Worm (Caenorhabditis elegans) whole organism, late embryonic: ENCODE results near the gene timp-1.

Experiments used
- C08G9.2 ChIP-seq: sonication (generic microtip); optimal IDR thresholded peaks from 2 replicates; lab custom pipeline; 2016; ENCODE audit warnings: mild to moderate bottlenecking, missing genetic modification characterization, moderate library complexity, missing compliant biosample characterization
- F13H6.1 ChIP-seq: sonication (generic microtip); optimal IDR thresholded peaks from 2 replicates; lab custom pipeline; 2016; ENCODE audit warnings: missing genetic modification characterization, missing compliant biosample characterization
- K02D7.2 ChIP-seq: sonication (generic microtip); optimal IDR thresholded peaks from 2 replicates; lab custom pipeline; 2017; ENCODE audit warnings: mild to moderate bottlenecking, missing genetic modification characterization, missing compliant biosample characterization
- K09A11.1 ChIP-seq: sonication (generic microtip); optimal IDR thresholded peaks from 2 replicates; lab custom pipeline; 2017; ENCODE audit warnings: antibody characterized with exemption, mild to moderate bottlenecking, missing genetic modification characterization, missing compliant biosample characterization; ENCODE audit not compliant: insufficient read depth
- ahr-1 ChIP-seq: sonication (generic microtip); optimal IDR thresholded peaks from 2 replicates; lab custom pipeline; 2016; ENCODE audit warnings: missing genetic modification characterization, missing compliant biosample characterization
- ama-1 ChIP-seq: fragments of 150-350 bp; optimal IDR thresholded peaks from 2 replicates; lab custom pipeline; 2014
- ceh-18 ChIP-seq: sonication (generic microtip); optimal IDR thresholded peaks from 2 replicates; lab custom pipeline; 2016; ENCODE audit warnings: missing genetic modification characterization, missing compliant biosample characterization
- ceh-45 ChIP-seq: fragments of 200-800 bp; sonication (Bioruptor generic); IDR thresholded peaks from 2 replicates; pipeline ENCODE4 v1.3.6; 2022; ENCODE audit warnings: missing genetic modification reagents, missing genetic modification characterization, missing compliant biosample characterization
- che-1 ChIP-seq: sonication (generic microtip); optimal IDR thresholded peaks from 2 replicates; lab custom pipeline; 2016; ENCODE audit warnings: mild to moderate bottlenecking, missing genetic modification characterization, missing compliant biosample characterization
- dmd-4 ChIP-seq: sonication (generic microtip); optimal IDR thresholded peaks from 2 replicates; lab custom pipeline; 2016; ENCODE audit warnings: borderline replicate concordance, missing genetic modification characterization, missing compliant biosample characterization
- dve-1 ChIP-seq: sonication (generic microtip); optimal IDR thresholded peaks from 2 replicates; lab custom pipeline; 2017; ENCODE audit warnings: antibody characterized with exemption, mild to moderate bottlenecking, missing genetic modification characterization, missing compliant biosample characterization
- elt-2 ChIP-seq: sonication (generic microtip); optimal IDR thresholded peaks from 2 replicates; lab custom pipeline; 2016; ENCODE audit warnings: missing genetic modification reagents, missing genetic modification characterization, missing compliant biosample characterization
- elt-4 ChIP-seq: sonication (generic microtip); optimal IDR thresholded peaks from 2 replicates; lab custom pipeline; 2016; ENCODE audit warnings: missing genetic modification characterization, missing compliant biosample characterization
- ets-4 ChIP-seq: sonication (generic microtip); optimal IDR thresholded peaks from 2 replicates; lab custom pipeline; 2016; ENCODE audit warnings: missing genetic modification characterization, missing compliant biosample characterization
- eyg-1 ChIP-seq: sonication (generic microtip); optimal IDR thresholded peaks from 2 replicates; lab custom pipeline; 2016; ENCODE audit warnings: missing genotype, missing genetic modification characterization, missing compliant biosample characterization
- fax-1 ChIP-seq: sonication (generic microtip); optimal IDR thresholded peaks from 2 replicates; lab custom pipeline; 2016; ENCODE audit warnings: missing genotype, missing genetic modification characterization, missing compliant biosample characterization
- fkh-6 ChIP-seq: sonication (generic microtip); optimal IDR thresholded peaks from 2 replicates; lab custom pipeline; 2016; ENCODE audit warnings: missing genetic modification characterization, missing compliant biosample characterization
- hlh-13 ChIP-seq: fragments of 200-800 bp; sonication (Bioruptor generic); optimal IDR thresholded peaks from 2 replicates; lab custom pipeline; 2018; ENCODE audit warnings: mild to moderate bottlenecking, missing genetic modification characterization, missing compliant biosample characterization
- hlh-15 ChIP-seq: sonication (generic microtip); optimal IDR thresholded peaks from 2 replicates; lab custom pipeline; 2016; ENCODE audit warnings: missing genetic modification characterization, missing compliant biosample characterization
- hlh-6 ChIP-seq: sonication (generic microtip); optimal IDR thresholded peaks from 2 replicates; lab custom pipeline; 2016; ENCODE audit warnings: missing genotype, missing genetic modification characterization, missing compliant biosample characterization
- hlh-8 ChIP-seq: sonication (generic microtip); optimal IDR thresholded peaks from 2 replicates; lab custom pipeline; 2016; ENCODE audit warnings: missing genotype, missing genetic modification characterization, missing compliant biosample characterization
- lim-6 ChIP-seq: sonication (generic microtip); optimal IDR thresholded peaks from 2 replicates; lab custom pipeline; 2016; ENCODE audit warnings: missing genetic modification characterization, missing compliant biosample characterization
- nfya-1 ChIP-seq: sonication (generic microtip); optimal IDR thresholded peaks from 2 replicates; lab custom pipeline; 2017; ENCODE audit warnings: missing genetic modification characterization, mild to moderate bottlenecking, missing compliant biosample characterization, antibody characterized with exemption, moderate library complexity
- nhr-11 ChIP-seq: fragments of 150-350 bp; optimal IDR thresholded peaks from 2 replicates; lab custom pipeline; 2014; ENCODE audit warnings: missing biosample characterization, missing genetic modification characterization
- odd-2 ChIP-seq: sonication (generic microtip); optimal IDR thresholded peaks from 2 replicates; lab custom pipeline; 2017; ENCODE audit warnings: antibody characterized with exemption, mild to moderate bottlenecking, missing genetic modification characterization, missing compliant biosample characterization
- pag-3 ChIP-seq: sonication (generic microtip); optimal IDR thresholded peaks from 2 replicates; lab custom pipeline; 2016; ENCODE audit warnings: missing compliant biosample characterization, missing genetic modification characterization, borderline replicate concordance
- pat-9 ChIP-seq: fragments of 200-800 bp; sonication (Bioruptor generic); optimal IDR thresholded peaks from 2 replicates; lab custom pipeline; 2018; ENCODE audit warnings: mild to moderate bottlenecking, missing genetic modification characterization, moderate library complexity, missing compliant biosample characterization
- pha-2 ChIP-seq: sonication (generic microtip); optimal IDR thresholded peaks from 2 replicates; lab custom pipeline; 2017; ENCODE audit warnings: mild to moderate bottlenecking, missing genetic modification characterization, missing compliant biosample characterization
- pha-4 ChIP-seq: fragments of 150-350 bp; optimal IDR thresholded peaks from 2 replicates; lab custom pipeline; 2018; ENCODE audit warnings: missing biosample characterization, missing genetic modification reagents, missing genetic modification characterization
- pqm-1 ChIP-seq: sonication (generic microtip); optimal IDR thresholded peaks from 2 replicates; lab custom pipeline; 2016; ENCODE audit warnings: missing genetic modification characterization, missing compliant biosample characterization
- ref-2 ChIP-seq: sonication (generic microtip); optimal IDR thresholded peaks from 2 replicates; lab custom pipeline; 2016; ENCODE audit warnings: missing genetic modification characterization, missing compliant biosample characterization
- sox-4 ChIP-seq: sonication (generic microtip); optimal IDR thresholded peaks from 2 replicates; lab custom pipeline; 2017; ENCODE audit warnings: mild to moderate bottlenecking, missing genetic modification characterization, inconsistent platforms, missing compliant biosample characterization
- tbx-2 ChIP-seq: sonication (generic microtip); optimal IDR thresholded peaks from 2 replicates; lab custom pipeline; 2016; ENCODE audit warnings: missing genetic modification characterization, missing compliant biosample characterization
- unc-3 ChIP-seq, 2 experiments: fragments of 200-800 bp in 1 of 2; sonication (Bioruptor generic) in 1 of 2; sonication (generic microtip) in 1 of 2; conservative IDR thresholded peaks in 1 of 2; optimal IDR thresholded peaks in 1 of 2; 2 replicates each; pipeline versions ENCODE4 v1.3.6 to Lab custom; 2016 to 2022; ENCODE audit warnings: missing compliant biosample characterization in 2 of 2, missing genetic modification characterization in 2 of 2, missing genetic modification reagents in 1 of 2
- unc-55 ChIP-seq: sonication (generic microtip); optimal IDR thresholded peaks from 2 replicates; lab custom pipeline; 2017; ENCODE audit warnings: missing biosample characterization, missing genetic modification reagents, missing genetic modification characterization

The timp-1 gene

ce11 chrV:8211993-8212392 lies 5.0 kb downstream of the timp-1 start:
- TF ChIP-seq dve-1 (tag; lab: Kevin White, UChicago) (no peak), C08G9.2 (tag; lab: Kevin White, UChicago) (no peak), ama-1 (no peak), pag-3 (tag; lab: Kevin White, UChicago) (no peak), pha-4 (tag; lab: Kevin White, UChicago) (no peak), nfya-1 (tag; lab: Kevin White, UChicago) (no peak), odd-2 (tag; lab: Kevin White, UChicago) (no peak), fax-1 (tag; lab: Kevin White, UChicago) (no peak), ceh-18 (tag; lab: Kevin White, UChicago) (no peak), ref-2 (no peak), unc-3 (GFP tag; conservative IDR thresholded peaks at IDR 0.05; lab: Robert Waterston, UW) (no peak), unc-3 (tag; optimal IDR thresholded peaks at IDR 0.05; lab: Kevin White, UChicago) (no peak), F13H6.1 (no peak), fkh-6 (no peak), K02D7.2 (tag; lab: Kevin White, UChicago) (no peak), ceh-45 (GFP tag; lab: Robert Waterston, UW) (no peak), tbx-2 (no peak), pha-2 (tag; lab: Kevin White, UChicago) (no peak)
- TF ChIP-seq, all 69 proteins: peak for 0

- TF ChIP-seq elt-2 (tag; lab: Kevin White, UChicago) (peak; percentile 16), unc-55 (no peak)
These were observed 5.8 kb downstream of the timp-1 start for ce11 chrV:8212816-8213215.

- TF ChIP-seq dmd-4 (tag; lab: Kevin White, UChicago), result no peak
- no peak for TF ChIP-seq lim-6 (tag; lab: Kevin White, UChicago)
- TF ChIP-seq pqm-1 (tag; lab: Kevin White, UChicago), result no peak
- TF ChIP-seq elt-4 (tag; lab: Kevin White, UChicago), result no peak
- no peak for TF ChIP-seq sox-4 (tag; lab: Kevin White, UChicago)
- TF ChIP-seq nfya-1 (tag; lab: Kevin White, UChicago), result no peak
- TF ChIP-seq odd-2 (tag; lab: Kevin White, UChicago), result no peak
These were observed 6.8 kb downstream of the timp-1 start, which contains the start of gene K07C11.7 for ce11 chrV:8213868-8214267. Gene K07C11.7 (minus strand): TSS chrV:8213968.

ce11 chrV:8215158-8215557 lies 8.1 kb downstream of the timp-1 start:
- TF ChIP-seq dmd-4 (tag; lab: Kevin White, UChicago) (no peak), hlh-8 (no peak), hlh-6 (no peak), nhr-11 (tag; lab: Kevin White, UChicago) (no peak), che-1 (tag; lab: Kevin White, UChicago) (no peak), pat-9 (tag; lab: Kevin White, UChicago) (no peak), F13H6.1 (no peak), unc-3 (GFP tag; conservative IDR thresholded peaks at IDR 0.05; lab: Robert Waterston, UW) (no peak), unc-3 (tag; optimal IDR thresholded peaks at IDR 0.05; lab: Kevin White, UChicago) (no peak), hlh-15 (tag; lab: Kevin White, UChicago) (no peak), ets-4 (tag; lab: Kevin White, UChicago) (no peak), ahr-1 (no peak), lim-6 (tag; lab: Kevin White, UChicago) (no peak), eyg-1 (no peak), hlh-13 (GFP tag; lab: Kevin White, UChicago) (no peak), K09A11.1 (tag; lab: Kevin White, UChicago) (no peak), pha-4 (tag; lab: Kevin White, UChicago) (no peak), ceh-45 (GFP tag; lab: Robert Waterston, UW) (no peak), ceh-18 (tag; lab: Kevin White, UChicago) (no peak)
